Fruit fly (Drosophila melanogaster): Measurements from ENCODE around the gene Keap1.

Gene Keap1

dm6 chr3R:17118917-17119378, 39.2 kb upstream of the Keap1 start (continued):
- no peak for TF ChIP-seq seq (GFP tag; IDR thresholded peaks at IDR 0.05)
- no peak for TF ChIP-seq CG3847 (GFP tag; IDR thresholded peaks at IDR 0.05)
- TF ChIP-seq Dbx (GFP tag; IDR thresholded peaks at IDR 0.05) = no peak
- TF ChIP-seq abd-A (tag; optimal IDR thresholded peaks at IDR 0.05) = no peak
- TF ChIP-seq CG31365 (tag; optimal IDR thresholded peaks at IDR 0.05) = no peak
- peak; percentile 33 for TF ChIP-seq CG17385 (GFP tag; optimal IDR thresholded peaks at IDR 0.05)
- TF ChIP-seq sr (GFP tag; IDR thresholded peaks at IDR 0.05) = no peak
- no peak for TF ChIP-seq CG7963 (GFP tag; IDR thresholded peaks at IDR 0.05; ENCODE audit: partially characterized antibody)
- TF ChIP-seq Lim3 (GFP tag; IDR thresholded peaks at IDR 0.05) = no peak
- TF ChIP-seq ERR (GFP tag; optimal IDR thresholded peaks at IDR 0.05) = no peak
- TF ChIP-seq CG6683 (GFP tag; optimal IDR thresholded peaks at IDR 0.05) = no peak
- no peak for TF ChIP-seq Pdp1 (GFP tag; optimal IDR thresholded peaks at IDR 0.05)
- peak; percentile 22; the same call in 1 of the 2 replicates for TF ChIP-seq sna (GFP tag; IDR thresholded peaks at IDR 0.05; ENCODE audit: partially characterized antibody)
- TF ChIP-seq tx (GFP tag; optimal IDR thresholded peaks at IDR 0.05) = no peak
- peak; percentile 96 for TF ChIP-seq CG3163 (GFP tag; optimal IDR thresholded peaks at IDR 0.05)
- no peak for TF ChIP-seq CG12104 (GFP tag; optimal IDR thresholded peaks at IDR 0.05)
- TF ChIP-seq Dp (GFP tag; optimal IDR thresholded peaks at IDR 0.05) = no peak
- TF ChIP-seq CG10462 (GFP tag; optimal IDR thresholded peaks at IDR 0.05) = no peak
- no peak for TF ChIP-seq CG7839 (tag; optimal IDR thresholded peaks at IDR 0.05)
- peak; percentile 85 for TF ChIP-seq Deaf1 (tag; optimal IDR thresholded peaks at IDR 0.05)
- no peak for TF ChIP-seq ato (GFP tag; IDR thresholded peaks at IDR 0.05; ENCODE audit: partially characterized antibody)
- TF ChIP-seq E2f1 (GFP tag; IDR thresholded peaks at IDR 0.05) = no peak
- TF ChIP-seq CG10543 (GFP tag; optimal IDR thresholded peaks at IDR 0.05) = peak; percentile 50
- no peak for TF ChIP-seq CG11504 (tag; optimal IDR thresholded peaks at IDR 0.05)
- no peak for TF ChIP-seq hb (GFP tag; IDR thresholded peaks at IDR 0.05; ENCODE audit: partially characterized antibody)
- no peak for TF ChIP-seq CG2120 (GFP tag; optimal IDR thresholded peaks at IDR 0.05)
- TF ChIP-seq CG2199 (GFP tag; IDR thresholded peaks at IDR 0.05) = 0 out of 3 replicates have a peak, but pooled peaks have one; percentile 4
- TF ChIP-seq so (GFP tag; IDR thresholded peaks at IDR 0.05) = no peak
- no peak for TF ChIP-seq kay (GFP tag; optimal IDR thresholded peaks at IDR 0.05)
- peak; percentile 55 for TF ChIP-seq CTCF (GFP tag; optimal IDR thresholded peaks at IDR 0.05)
- TF ChIP-seq gsb-n (tag; optimal IDR thresholded peaks at IDR 0.05) = no peak

- TF ChIP-seq CG16779 (GFP tag; IDR thresholded peaks at IDR 0.05) = no peak
- peak; percentile 19 for TF ChIP-seq CG11504 (tag; optimal IDR thresholded peaks at IDR 0.05)
- peak; percentile 58; the same call in 1 of the 2 replicates for TF ChIP-seq Xrp1 (GFP tag; IDR thresholded peaks at IDR 0.05)
- TF ChIP-seq bsh (GFP tag; optimal IDR thresholded peaks at IDR 0.05) = peak in 1 of 2 experiments; percentile 55
- no peak for TF ChIP-seq CG10959 (GFP tag; IDR thresholded peaks at IDR 0.05)
- TF ChIP-seq CG1024 (GFP tag; IDR thresholded peaks at IDR 0.05) = no peak
- TF ChIP-seq otp (GFP tag; IDR thresholded peaks at IDR 0.05) = 0 out of 3 replicates have a peak, but pooled peaks have one; percentile 35
- TF ChIP-seq Dll (GFP tag; IDR thresholded peaks at IDR 0.05; ENCODE audit: partially characterized antibody) = no peak
- TF ChIP-seq Camta (GFP tag; optimal IDR thresholded peaks at IDR 0.05) = no peak
- peak; percentile 7 for TF ChIP-seq CG12769 (tag; optimal IDR thresholded peaks at IDR 0.05)
- peak; percentile 28 for TF ChIP-seq unpg (GFP tag; optimal IDR thresholded peaks at IDR 0.05)
- no peak for TF ChIP-seq zen2 (GFP tag; IDR thresholded peaks at IDR 0.05; ENCODE audit: partially characterized antibody)
- TF ChIP-seq CkIIα-i1 (GFP tag; IDR thresholded peaks at IDR 0.05) = no peak
- no peak for TF ChIP-seq stc (GFP tag; IDR thresholded peaks at IDR 0.05)
- no peak for TF ChIP-seq CG14050 (GFP tag; IDR thresholded peaks at IDR 0.05)
- no peak for TF ChIP-seq wor (GFP tag; IDR thresholded peaks at IDR 0.05)
- peak; percentile 35 for TF ChIP-seq Ssrp (tag; optimal IDR thresholded peaks at IDR 0.05)
- no peak for TF ChIP-seq salm (tag; optimal IDR thresholded peaks at IDR 0.05)
- TF ChIP-seq peb (GFP tag; IDR thresholded peaks at IDR 0.05) = no peak
- TF ChIP-seq CG9932 (GFP tag; IDR thresholded peaks at IDR 0.05) = no peak
- no peak for TF ChIP-seq CG12219 (GFP tag; optimal IDR thresholded peaks at IDR 0.05)
These were observed 38.0 kb upstream of the Keap1 start for dm6 chr3R:17117607-17118327.

Data from whole organism, embryonic.